ENCODE assay signal across 4 worm cellular contexts in the genomic region with DNA sequence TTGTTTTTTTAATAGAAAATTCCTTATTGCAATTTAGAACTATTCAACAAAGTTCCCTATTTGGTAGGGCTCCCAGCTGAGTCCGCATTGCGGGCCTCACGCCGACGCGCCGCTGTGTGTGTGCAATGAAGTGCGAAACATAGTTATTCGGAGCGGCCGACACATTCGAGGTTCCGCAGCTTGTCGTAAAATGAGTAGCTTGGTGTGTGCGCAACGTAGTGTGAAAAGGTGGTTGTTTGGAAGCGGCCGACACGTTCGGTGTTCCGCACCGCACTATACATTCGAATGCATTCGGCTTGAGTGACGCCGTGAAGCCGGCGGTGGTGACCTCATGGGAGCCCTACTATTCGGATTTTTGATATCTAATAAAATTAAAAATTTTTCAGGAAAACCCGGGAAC.
TF ChIP-seq lines count a peak whose summit lies in the region.

No protein-coding gene starts in this region.

TF ChIP-seq in whole organism, L1 larva, 84 proteins besides CTCF, POLR2A, EP300 and RAD21:
- peak; percentile 39 for TF ChIP-seq snpc-4 (tag; optimal IDR thresholded peaks at IDR 0.05; lab: Kevin White, UChicago)
- no peak for TF ChIP-seq nhr-84 (tag; optimal IDR thresholded peaks at IDR 0.05; lab: Kevin White, UChicago)

TF ChIP-seq in whole organism, L2 larva, 48 proteins besides CTCF, POLR2A, EP300 and RAD21:
- TF ChIP-seq snpc-4 (tag; optimal IDR thresholded peaks at IDR 0.05; lab: Kevin White, UChicago) (peak; percentile 26), mdl-1 (tag; optimal IDR thresholded peaks at IDR 0.05; lab: Kevin White, UChicago) (no peak)
TF ChIP-seq in whole organism, L2 larva: peak in this region for 1.

TF ChIP-seq in whole organism, L3 larva, 47 proteins besides CTCF, POLR2A, EP300 and RAD21:
- no peak for TF ChIP-seq tbx-2 (tag; optimal IDR thresholded peaks at IDR 0.05; lab: Kevin White, UChicago)
- no peak for TF ChIP-seq ceh-28 (tag; optimal IDR thresholded peaks at IDR 0.05; lab: Kevin White, UChicago)
- TF ChIP-seq snpc-4 (tag; optimal IDR thresholded peaks at IDR 0.05; lab: Kevin White, UChicago) = peak; percentile 8
- no peak for TF ChIP-seq zag-1 (tag; optimal IDR thresholded peaks at IDR 0.05; lab: Kevin White, UChicago)

TF ChIP-seq in whole organism, young adult, 124 proteins besides CTCF, POLR2A, EP300 and RAD21:
- TF ChIP-seq F33H1.4 (GFP tag; IDR thresholded peaks at IDR 0.05; lab: Robert Waterston, UW) (no peak), nhr-27 (tag; optimal IDR thresholded peaks at IDR 0.05; lab: Kevin White, UChicago) (no peak), him-1 (tag; optimal IDR thresholded peaks at IDR 0.05; lab: Kevin White, UChicago) (no peak), ceh-58 (GFP tag; IDR thresholded peaks at IDR 0.05; lab: Robert Waterston, UW) (no peak), tbp1 (GFP tag; optimal IDR thresholded peaks at IDR 0.05; lab: Kevin White, UChicago) (no peak), aptf-2 (GFP tag; conservative IDR thresholded peaks at IDR 0.05; lab: Robert Waterston, UW) (no peak), F22D6.2 (tag; optimal IDR thresholded peaks at IDR 0.05; lab: Kevin White, UChicago) (no peak), rec-8 (tag; optimal IDR thresholded peaks at IDR 0.05; lab: Kevin White, UChicago) (no peak), athp-1 (tag; optimal IDR thresholded peaks at IDR 0.05; lab: Kevin White, UChicago) (no peak), lsl-1 (GFP tag; optimal IDR thresholded peaks at IDR 0.05; lab: Kevin White, UChicago) (no peak), snpc-1.1 (tag; optimal IDR thresholded peaks at IDR 0.05; lab: Kevin White, UChicago; ENCODE audit: insufficient read depth) (peak; percentile 18), snpc-4 (GFP tag; optimal IDR thresholded peaks at IDR 0.05; lab: Kevin White, UChicago) (no peak), snpc-4 (tag; optimal IDR thresholded peaks at IDR 0.05; lab: Kevin White, UChicago) (peak in 3 of 4 experiments; percentile 53 to 91 (median 81))
